Worm (Caenorhabditis elegans) whole organism, L4 larva: ENCODE measurements around the gene lys-6.
A peak's percentile ranks its signal among the peaks of the same experiment; 100 is the strongest.

Experiments
- D1046.2 ChIP-seq: fragments of 200-800 bp; sonication (Bioruptor generic); IDR thresholded peaks from 2 replicates; pipeline ENCODE4 v1.3.6; 2022; ENCODE audit warnings: missing genetic modification characterization, missing compliant biosample characterization
- F37D6.2 ChIP-seq: sonication (generic microtip); optimal IDR thresholded peaks from 2 replicates; lab custom pipeline; 2016; ENCODE audit warnings: mild to moderate bottlenecking, missing genetic modification characterization, missing compliant biosample characterization
- F49E8.2 ChIP-seq: sonication (generic microtip); optimal IDR thresholded peaks from 2 replicates; lab custom pipeline; 2016; ENCODE audit warnings: missing compliant biosample characterization, mild to moderate bottlenecking, missing genetic modification characterization, borderline replicate concordance
- Y105C5A.15 ChIP-seq: fragments of 200-800 bp; sonication (Bioruptor generic); IDR thresholded peaks from 2 replicates; pipeline ENCODE4 v1.3.6; 2022; ENCODE audit warnings: missing genetic modification characterization, missing compliant biosample characterization
- Y48G9A.11 ChIP-seq: fragments of 200-800 bp; sonication (Bioruptor generic); IDR thresholded peaks from 2 replicates; pipeline ENCODE4 v1.3.6; 2022; ENCODE audit warnings: missing genetic modification reagents, missing genetic modification characterization, missing compliant biosample characterization
- aha-1 ChIP-seq: fragments of 150-350 bp; peaks from one replicate; lab custom pipeline; 2014; ENCODE audit warnings: missing biosample characterization, missing genetic modification characterization
- attf-4 ChIP-seq: sonication (generic microtip); optimal IDR thresholded peaks from 3 replicates; lab custom pipeline; 2017; ENCODE audit warnings: missing biosample characterization, missing genetic modification characterization
- ceh-44 ChIP-seq: fragments of 200-800 bp; sonication (Bioruptor generic); IDR thresholded peaks from 2 replicates; pipeline ENCODE4 v1.3.6; 2022; ENCODE audit warnings: missing genetic modification reagents, missing genetic modification characterization, missing compliant biosample characterization
- ceh-82 ChIP-seq: sonication (generic microtip); optimal IDR thresholded peaks from 2 replicates; lab custom pipeline; 2017; ENCODE audit warnings: missing biosample characterization, missing genetic modification characterization
- ces-1 ChIP-seq: fragments of 150-350 bp; sonication (generic microtip); optimal IDR thresholded peaks from 4 replicates; lab custom pipeline; 2014; ENCODE audit warnings: missing biosample characterization, missing genetic modification reagents, missing genetic modification characterization
- daf-12 ChIP-seq: fragments of 150-350 bp; optimal IDR thresholded peaks from 2 replicates; lab custom pipeline; 2014; ENCODE audit warnings: missing biosample characterization, missing genetic modification reagents, missing genetic modification characterization
- daf-16 ChIP-seq, 3 experiments: sonication (generic microtip); optimal IDR thresholded peaks; 2 replicates each; lab custom pipeline; 2016 to 2017; ENCODE audit warnings: missing genetic modification characterization in 3 of 3, missing genetic modification reagents in 3 of 3, mild to moderate bottlenecking in 2 of 3, missing compliant biosample characterization in 2 of 3, missing biosample characterization in 1 of 3, moderate library complexity in 1 of 3
- daf-19 ChIP-seq: fragments of 200-800 bp; sonication (Bioruptor generic); conservative IDR thresholded peaks from 2 replicates; pipeline ENCODE4 v1.3.6; 2022; ENCODE audit warnings: missing genetic modification characterization, missing compliant biosample characterization
- dmd-6 ChIP-seq: fragments of 200-800 bp; sonication (Bioruptor generic); IDR thresholded peaks from 2 replicates; pipeline ENCODE4 v1.3.6; 2022; ENCODE audit warnings: missing genetic modification reagents, missing genetic modification characterization, missing compliant biosample characterization
- dmd-9 ChIP-seq: fragments of 200-800 bp; sonication (Bioruptor generic); IDR thresholded peaks from 2 replicates; pipeline ENCODE4 v1.3.6; 2022; ENCODE audit warnings: missing genetic modification reagents, missing genetic modification characterization, missing compliant biosample characterization
- duxl-1 ChIP-seq: sonication (generic microtip); optimal IDR thresholded peaks from 2 replicates; lab custom pipeline; 2016; ENCODE audit warnings: mild to moderate bottlenecking, missing genetic modification characterization, moderate library complexity, missing compliant biosample characterization; ENCODE audit not compliant: poor library complexity
- egl-43 ChIP-seq: fragments of 200-800 bp; sonication (Bioruptor generic); IDR thresholded peaks from 2 replicates; pipeline ENCODE4 v1.3.6; 2022; ENCODE audit warnings: missing genetic modification reagents, missing genetic modification characterization, missing compliant biosample characterization
- fkh-10 ChIP-seq: fragments of 150-350 bp; optimal IDR thresholded peaks from 2 replicates; lab custom pipeline; 2014; ENCODE audit warnings: missing biosample characterization, missing genetic modification reagents, missing genetic modification characterization
- gei-8 ChIP-seq: fragments of 200-800 bp; sonication (Bioruptor generic); optimal IDR thresholded peaks from 2 replicates; lab custom pipeline; 2018; ENCODE audit warnings: mild to moderate bottlenecking, missing genetic modification characterization, missing compliant biosample characterization
- hlh-30 ChIP-seq: sonication (generic microtip); optimal IDR thresholded peaks from 2 replicates; lab custom pipeline; 2017; ENCODE audit warnings: antibody characterized with exemption, mild to moderate bottlenecking, missing genetic modification characterization, missing compliant biosample characterization; ENCODE audit not compliant: insufficient read depth
- hmg-1.1 ChIP-seq: fragments of 200-800 bp; sonication (Bioruptor generic); IDR thresholded peaks from 2 replicates; pipeline ENCODE4 v1.3.6; 2022; ENCODE audit warnings: missing genetic modification reagents, missing genetic modification characterization, missing compliant biosample characterization
- lin-15B ChIP-seq: fragments of 150-350 bp; sonication (generic microtip); optimal IDR thresholded peaks from 3 replicates; lab custom pipeline; 2014; ENCODE audit warnings: missing biosample characterization, missing genetic modification characterization
- lin-38 ChIP-seq: fragments of 200-800 bp; sonication (Bioruptor generic); IDR thresholded peaks from 2 replicates; pipeline ENCODE4 v1.3.6; 2022; ENCODE audit warnings: missing genetic modification reagents, missing genetic modification characterization, missing compliant biosample characterization
- madf-5 ChIP-seq, 2 experiments: fragments of 200-800 bp; sonication (Bioruptor generic); IDR thresholded peaks; 2 replicates each; pipeline ENCODE4 v1.3.6; 2022; ENCODE audit warnings: missing compliant biosample characterization in 2 of 2, missing genetic modification characterization in 2 of 2
- mes-2 ChIP-seq: sonication (generic microtip); optimal IDR thresholded peaks from 2 replicates; lab custom pipeline; 2016; ENCODE audit warnings: missing genotype, mild to moderate bottlenecking, missing genetic modification characterization, missing compliant biosample characterization; ENCODE audit not compliant: poor library complexity, severe bottlenecking
- mxl-2 ChIP-seq: fragments of 200-800 bp; sonication (Bioruptor generic); conservative IDR thresholded peaks from 2 replicates; pipeline ENCODE4 v1.3.6; 2022; ENCODE audit warnings: missing genetic modification reagents, missing genetic modification characterization, missing compliant biosample characterization
- mxl-3 ChIP-seq: fragments of 200-800 bp; sonication (Bioruptor generic); optimal IDR thresholded peaks from 2 replicates; lab custom pipeline; 2018; ENCODE audit warnings: mild to moderate bottlenecking, missing genetic modification characterization, missing compliant biosample characterization
- nhr-11 ChIP-seq: fragments of 150-350 bp; optimal IDR thresholded peaks from 2 replicates; lab custom pipeline; 2014; ENCODE audit warnings: missing biosample characterization, missing genetic modification characterization
- nhr-237 ChIP-seq: sonication (generic microtip); optimal IDR thresholded peaks from 2 replicates; lab custom pipeline; 2017; ENCODE audit warnings: missing biosample characterization, missing genetic modification characterization
- nhr-28 ChIP-seq: fragments of 150-350 bp; optimal IDR thresholded peaks from 2 replicates; lab custom pipeline; 2014; ENCODE audit warnings: missing biosample characterization, missing genetic modification characterization
- nhr-77 ChIP-seq: fragments of 150-350 bp; optimal IDR thresholded peaks from 2 replicates; lab custom pipeline; 2014; ENCODE audit warnings: missing biosample characterization, missing genetic modification characterization
- pha-4 ChIP-seq, 2 experiments: fragments of 150-350 bp in 1 of 2; fragments of 200-800 bp in 1 of 2; sonication (Bioruptor generic) in 1 of 2; IDR thresholded peaks in 1 of 2; optimal IDR thresholded peaks in 1 of 2; 2 replicates each; pipeline versions ENCODE4 v1.3.6 to Lab custom; 2014 to 2022; ENCODE audit warnings: missing genetic modification characterization in 2 of 2, missing genetic modification reagents in 2 of 2, missing biosample characterization in 1 of 2, missing compliant biosample characterization in 1 of 2
- pqm-1 ChIP-seq: sonication (generic microtip); optimal IDR thresholded peaks from 2 replicates; lab custom pipeline; 2017; ENCODE audit warnings: missing biosample characterization, missing genetic modification characterization
- set-16 ChIP-seq: fragments of 200-800 bp; sonication (Bioruptor generic); IDR thresholded peaks from 2 replicates; pipeline ENCODE4 v1.3.6; 2022; ENCODE audit warnings: missing genetic modification reagents, missing genetic modification characterization, missing compliant biosample characterization
- snpc-1.2 ChIP-seq: fragments of 200-800 bp; sonication (Bioruptor generic); IDR thresholded peaks from 2 replicates; pipeline ENCODE4 v1.3.6; 2022; ENCODE audit warnings: missing genetic modification reagents, missing genetic modification characterization, missing compliant biosample characterization
- snpc-4 ChIP-seq: fragments of 150-350 bp; optimal IDR thresholded peaks from 2 replicates; lab custom pipeline; 2014; ENCODE audit warnings: missing biosample characterization, missing genetic modification characterization
- spr-3 ChIP-seq: fragments of 200-800 bp; sonication (Bioruptor generic); optimal IDR thresholded peaks from 2 replicates; lab custom pipeline; 2018; ENCODE audit warnings: mild to moderate bottlenecking, missing genetic modification characterization, missing compliant biosample characterization
- unc-62 ChIP-seq, 3 experiments: fragments of 150-350 bp in 1 of 3; sonication (generic microtip); optimal IDR thresholded peaks in 2 of 3; peaks in 1 of 3; 1 replicate in 1 of 3; 2 replicates in 2 of 3; lab custom pipeline; 2014 to 2017; ENCODE audit warnings: missing biosample characterization in 3 of 3, missing genetic modification characterization in 3 of 3, missing genetic modification reagents in 3 of 3, missing genotype in 1 of 3
- zfp-2 ChIP-seq: sonication (generic microtip); optimal IDR thresholded peaks from 2 replicates; lab custom pipeline; 2016; ENCODE audit warnings: mild to moderate bottlenecking, missing genetic modification characterization, missing compliant biosample characterization
- zfp-3 ChIP-seq: fragments of 200-800 bp; sonication (Bioruptor generic); conservative IDR thresholded peaks from 2 replicates; pipeline ENCODE4 v1.3.6; 2022; ENCODE audit warnings: missing genetic modification reagents, missing genetic modification characterization, missing compliant biosample characterization
- ztf-11 ChIP-seq: fragments of 150-350 bp; optimal IDR thresholded peaks from 2 replicates; lab custom pipeline; 2014; ENCODE audit warnings: missing biosample characterization, missing genetic modification characterization

lys-6 gene

DNA sequence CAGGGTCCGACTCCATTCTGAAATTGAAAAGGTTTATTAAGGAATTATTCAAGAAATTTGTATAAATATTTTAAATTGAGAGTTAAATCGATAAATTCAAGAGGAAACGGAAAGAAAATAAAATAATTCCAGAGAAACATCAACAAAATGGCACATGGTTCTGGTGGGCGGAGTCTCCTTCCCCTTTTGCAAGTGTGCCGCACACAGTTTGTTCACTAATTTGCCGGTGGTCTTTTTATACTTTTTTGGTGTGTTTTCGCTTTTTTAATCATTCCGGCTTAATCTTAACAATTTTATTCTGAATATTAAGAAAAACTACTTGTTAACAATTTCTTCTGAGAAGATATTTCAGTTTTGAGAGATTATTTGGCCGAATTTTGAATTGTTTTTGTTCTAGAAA is 22.8 kb downstream of the lys-6 start, which contains the start of the genes ragc-1 and Y24F12A.1 (continued):
- TF ChIP-seq Y105C5A.15 (GFP tag; lab: Robert Waterston, UW), result no peak
- no peak for TF ChIP-seq dmd-6 (GFP tag; lab: Robert Waterston, UW)
- no peak for TF ChIP-seq snpc-4 (tag; lab: Kevin White, UChicago)
- no peak for TF ChIP-seq ceh-44 (GFP tag; lab: Robert Waterston, UW)

DNA sequence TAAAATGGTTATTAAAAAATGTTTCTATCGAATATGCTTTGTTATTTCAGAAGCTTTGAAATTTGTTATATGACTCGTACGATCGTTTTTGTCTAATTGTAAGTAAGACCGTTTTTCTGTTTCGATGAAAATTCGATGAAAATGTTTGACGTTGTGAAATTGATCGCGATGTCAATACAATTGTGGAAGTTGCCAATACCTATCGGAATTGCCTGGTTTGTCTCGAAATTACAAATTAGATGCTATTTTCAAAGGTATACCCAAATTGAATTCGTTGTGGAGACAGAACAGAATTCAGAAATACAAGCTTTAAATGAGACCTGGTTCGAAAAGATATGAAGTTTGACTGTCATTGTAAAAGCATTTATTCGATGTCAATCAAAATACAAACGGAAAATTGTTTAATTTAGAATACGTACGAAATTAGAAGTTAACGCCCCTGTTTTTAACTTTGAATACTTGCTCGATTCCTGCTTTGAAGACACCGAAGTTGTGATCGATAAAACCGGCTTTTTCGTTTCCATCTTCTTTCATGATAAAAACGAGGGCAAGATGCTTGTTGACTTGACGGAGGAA is 24.4 kb downstream of the lys-6 start:
- TF ChIP-seq pqm-1 (tag; lab: Kevin White, UChicago) (no peak), zfp-2 (tag; lab: Kevin White, UChicago) (no peak), D1046.2 (GFP tag; lab: Robert Waterston, UW) (no peak), dmd-9 (GFP tag; lab: Robert Waterston, UW) (no peak), snpc-1.2 (GFP tag; lab: Robert Waterston, UW) (peak; percentile 40; the same call in 1 of the 2 replicates), daf-16 (GFP tag; optimal IDR thresholded peaks at IDR 0.05; lab: Kevin White, UChicago) (no peak), daf-16 (tag; optimal IDR thresholded peaks at IDR 0.05; lab: Kevin White, UChicago) (peak; percentile 21), nhr-77 (tag; lab: Kevin White, UChicago) (no peak), zfp-3 (GFP tag; lab: Robert Waterston, UW) (no peak), mxl-3 (GFP tag; lab: Kevin White, UChicago) (no peak), lin-38 (GFP tag; lab: Robert Waterston, UW) (peak; percentile 47), dmd-6 (GFP tag; lab: Robert Waterston, UW) (no peak), nhr-237 (tag; lab: Kevin White, UChicago) (no peak), pha-4 (GFP tag; IDR thresholded peaks at IDR 0.05; lab: Robert Waterston, UW) (no peak), pha-4 (tag; optimal IDR thresholded peaks at IDR 0.05; lab: Kevin White, UChicago) (no peak), ces-1 (no peak), aha-1 (tag; lab: Kevin White, UChicago) (peak; percentile 13), spr-3 (GFP tag; lab: Kevin White, UChicago) (no peak), snpc-4 (tag; lab: Kevin White, UChicago) (no peak), set-16 (GFP tag; lab: Robert Waterston, UW) (no peak), F49E8.2 (tag; lab: Kevin White, UChicago) (peak; percentile 6), nhr-11 (no peak), duxl-1 (tag; lab: Kevin White, UChicago) (no peak), F37D6.2 (tag; lab: Kevin White, UChicago) (no peak), lin-15B (no peak), Y48G9A.11 (GFP tag; lab: Robert Waterston, UW) (no peak), daf-12 (tag; lab: Kevin White, UChicago) (no peak), daf-19 (no peak), ceh-82 (tag; lab: Kevin White, UChicago) (no peak), unc-62 (GFP tag; optimal IDR thresholded peaks at IDR 0.05 in 1 of 2; lab: Kevin White, UChicago) (peak in 1 of 2 experiments; percentile 96), unc-62 (tag; optimal IDR thresholded peaks at IDR 0.05; lab: Kevin White, UChicago) (no peak), mes-2 (tag; lab: Kevin White, UChicago) (no peak), ztf-11 (tag; lab: Kevin White, UChicago) (no peak), attf-4 (tag; lab: Kevin White, UChicago) (no peak), egl-43 (GFP tag; lab: Robert Waterston, UW) (no peak), hlh-30 (no peak), mxl-2 (GFP tag; lab: Robert Waterston, UW) (no peak), nhr-28 (tag; lab: Kevin White, UChicago) (no peak), hmg-1.1 (GFP tag; lab: Robert Waterston, UW) (no peak), madf-5 (GFP tag; IDR thresholded peaks at IDR 0.05; lab: Robert Waterston, UW) (no peak), gei-8 (GFP tag; lab: Kevin White, UChicago) (no peak), fkh-10 (no peak)
